Worm (Caenorhabditis elegans): ENCODE results near the gene ubh-3.

DNA sequence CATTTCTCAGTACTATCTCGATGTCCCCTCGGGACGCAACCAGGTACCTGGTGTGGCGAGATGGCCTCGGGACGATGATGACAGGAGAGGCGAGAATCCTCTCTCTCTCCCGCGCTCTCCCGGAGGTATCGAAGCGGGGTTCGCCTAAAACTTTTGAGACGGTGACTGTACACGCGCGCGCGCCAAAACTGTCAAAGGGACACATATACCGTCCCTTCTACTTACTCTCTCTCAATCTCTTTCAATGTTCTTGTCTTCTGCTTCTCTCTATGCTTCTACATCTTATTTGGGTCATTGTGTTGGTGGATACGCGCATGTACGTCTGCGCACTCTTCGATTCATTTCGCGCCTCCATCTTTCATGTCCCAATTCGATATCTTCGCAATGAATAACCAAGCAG is 33.3 kb upstream of the ubh-3 start:
- TF ChIP-seq jun-1 (tag; optimal IDR thresholded peaks at IDR 0.05) (no peak), fos-1 (tag; optimal IDR thresholded peaks at IDR 0.05) (no peak), elt-3 (tag; optimal IDR thresholded peaks at IDR 0.05) (peak in 1 of 6 experiments; percentile 48), sox-4 (tag; optimal IDR thresholded peaks at IDR 0.05) (no peak), ama-1 (optimal IDR thresholded peaks at IDR 0.05) (no peak), ztf-4 (tag; optimal IDR thresholded peaks at IDR 0.05) (no peak), ceh-82 (tag; optimal IDR thresholded peaks at IDR 0.05) (no peak), snpc-4 (tag; optimal IDR thresholded peaks at IDR 0.05) (no peak), pqm-1 (tag; optimal IDR thresholded peaks at IDR 0.05) (no peak), ztf-11 (tag; optimal IDR thresholded peaks at IDR 0.05) (no peak)
